Worm (Caenorhabditis elegans) whole organism, L4 larva: ENCODE measurements around the gene pigt-1.

Source experiments
- Y48G9A.11 ChIP-seq: fragments of 200-800 bp; sonication (Bioruptor generic); IDR thresholded peaks from 2 replicates; pipeline ENCODE4 v1.3.6; 2022; ENCODE audit warnings: missing genetic modification reagents, missing genetic modification characterization, missing compliant biosample characterization
- Y5F2A.4 ChIP-seq: fragments of 200-800 bp; sonication (Bioruptor generic); optimal IDR thresholded peaks from 2 replicates; lab custom pipeline; 2018; ENCODE audit warnings: mild to moderate bottlenecking, missing genetic modification characterization, missing compliant biosample characterization
- aly-2 ChIP-seq: sonication (generic microtip); optimal IDR thresholded peaks from 2 replicates; lab custom pipeline; 2018; ENCODE audit warnings: missing biosample characterization, missing genetic modification characterization
- attf-4 ChIP-seq: sonication (generic microtip); optimal IDR thresholded peaks from 3 replicates; lab custom pipeline; 2017; ENCODE audit warnings: missing biosample characterization, missing genetic modification characterization
- daf-8 ChIP-seq: fragments of 200-800 bp; sonication (Bioruptor generic); IDR thresholded peaks from 2 replicates; pipeline ENCODE4 v1.3.6; 2022; ENCODE audit warnings: missing genetic modification characterization, missing compliant biosample characterization
- dmd-6 ChIP-seq: fragments of 200-800 bp; sonication (Bioruptor generic); IDR thresholded peaks from 2 replicates; pipeline ENCODE4 v1.3.6; 2022; ENCODE audit warnings: missing genetic modification reagents, missing genetic modification characterization, missing compliant biosample characterization
- fos-1 ChIP-seq: fragments of 150-350 bp; optimal IDR thresholded peaks from 2 replicates; lab custom pipeline; 2014; ENCODE audit warnings: missing biosample characterization, missing genetic modification characterization
- gei-8 ChIP-seq: fragments of 200-800 bp; sonication (Bioruptor generic); optimal IDR thresholded peaks from 2 replicates; lab custom pipeline; 2018; ENCODE audit warnings: mild to moderate bottlenecking, missing genetic modification characterization, missing compliant biosample characterization
- hlh-11 ChIP-seq: fragments of 200-800 bp; sonication (Bioruptor generic); optimal IDR thresholded peaks from 2 replicates; lab custom pipeline; 2018; ENCODE audit warnings: mild to moderate bottlenecking, missing genetic modification characterization, missing compliant biosample characterization
- hmg-1.1 ChIP-seq: fragments of 200-800 bp; sonication (Bioruptor generic); IDR thresholded peaks from 2 replicates; pipeline ENCODE4 v1.3.6; 2022; ENCODE audit warnings: missing genetic modification reagents, missing genetic modification characterization, missing compliant biosample characterization
- lir-3 ChIP-seq: sonication (generic microtip); optimal IDR thresholded peaks from 2 replicates; lab custom pipeline; 2016; ENCODE audit warnings: mild to moderate bottlenecking, missing genetic modification characterization, missing compliant biosample characterization
- madf-5 ChIP-seq, 2 experiments: fragments of 200-800 bp; sonication (Bioruptor generic); IDR thresholded peaks; 2 replicates each; pipeline ENCODE4 v1.3.6; 2022; ENCODE audit warnings: missing compliant biosample characterization in 2 of 2, missing genetic modification characterization in 2 of 2
- mxl-2 ChIP-seq: fragments of 200-800 bp; sonication (Bioruptor generic); conservative IDR thresholded peaks from 2 replicates; pipeline ENCODE4 v1.3.6; 2022; ENCODE audit warnings: missing genetic modification reagents, missing genetic modification characterization, missing compliant biosample characterization
- mxl-3 ChIP-seq: fragments of 200-800 bp; sonication (Bioruptor generic); optimal IDR thresholded peaks from 2 replicates; lab custom pipeline; 2018; ENCODE audit warnings: mild to moderate bottlenecking, missing genetic modification characterization, missing compliant biosample characterization
- nhr-102 ChIP-seq: sonication (generic microtip); optimal IDR thresholded peaks from 2 replicates; lab custom pipeline; 2016; ENCODE audit warnings: mild to moderate bottlenecking, missing genetic modification characterization, moderate library complexity, missing compliant biosample characterization
- nhr-11 ChIP-seq: fragments of 150-350 bp; optimal IDR thresholded peaks from 2 replicates; lab custom pipeline; 2014; ENCODE audit warnings: missing biosample characterization, missing genetic modification characterization
- nhr-111 ChIP-seq: fragments of 200-800 bp; sonication (Bioruptor generic); optimal IDR thresholded peaks from 2 replicates; lab custom pipeline; 2018; ENCODE audit warnings: mild to moderate bottlenecking, missing genetic modification characterization, missing compliant biosample characterization
- nhr-41 ChIP-seq: fragments of 200-800 bp; sonication (Bioruptor generic); IDR thresholded peaks from 2 replicates; pipeline ENCODE4 v1.3.6; 2022; ENCODE audit warnings: missing genetic modification reagents, missing genetic modification characterization, missing compliant biosample characterization
- tra-1 ChIP-seq: fragments of 200-800 bp; sonication (Bioruptor generic); IDR thresholded peaks from 2 replicates; pipeline ENCODE4 v1.3.6; 2022; ENCODE audit warnings: missing genetic modification reagents, missing genetic modification characterization, missing compliant biosample characterization
- unc-39 ChIP-seq: sonication (generic microtip); optimal IDR thresholded peaks from 2 replicates; lab custom pipeline; 2017; ENCODE audit warnings: missing biosample characterization, missing genetic modification characterization
- zfp-2 ChIP-seq: sonication (generic microtip); optimal IDR thresholded peaks from 2 replicates; lab custom pipeline; 2016; ENCODE audit warnings: mild to moderate bottlenecking, missing genetic modification characterization, missing compliant biosample characterization
- zfp-3 ChIP-seq: fragments of 200-800 bp; sonication (Bioruptor generic); conservative IDR thresholded peaks from 2 replicates; pipeline ENCODE4 v1.3.6; 2022; ENCODE audit warnings: missing genetic modification reagents, missing genetic modification characterization, missing compliant biosample characterization
- zip-2 ChIP-seq: fragments of 150-350 bp; optimal IDR thresholded peaks from 2 replicates; lab custom pipeline; 2014; ENCODE audit warnings: missing biosample characterization, missing genetic modification characterization
- ztf-11 ChIP-seq: fragments of 150-350 bp; optimal IDR thresholded peaks from 2 replicates; lab custom pipeline; 2014; ENCODE audit warnings: missing biosample characterization, missing genetic modification characterization
- ztf-7 ChIP-seq: fragments of 150-350 bp; optimal IDR thresholded peaks from 2 replicates; lab custom pipeline; 2014; ENCODE audit warnings: missing biosample characterization, missing genetic modification characterization

Gene pigt-1

DNA sequence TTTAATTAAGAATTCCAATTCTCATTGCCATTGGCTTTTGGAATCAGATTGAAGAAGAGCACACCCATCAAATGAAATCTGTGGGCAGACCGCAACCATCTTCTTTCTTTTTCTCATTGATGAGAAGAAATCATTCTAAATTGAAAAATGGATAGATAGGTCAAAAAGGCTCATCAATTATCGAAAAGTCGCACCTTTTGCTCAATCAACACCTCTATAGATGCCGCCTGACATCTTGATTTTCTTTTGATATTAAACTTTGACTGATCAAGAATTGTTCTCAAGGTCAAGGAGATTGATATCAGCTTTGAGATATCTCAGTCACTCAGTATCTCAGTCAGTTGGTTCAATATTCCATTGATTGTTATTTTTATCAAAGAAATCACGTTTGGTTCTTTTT is 48.7 kb downstream of the pigt-1 start:
- TF ChIP-seq lir-3 (no peak), zfp-2 (tag; lab: Kevin White, UChicago) (no peak), nhr-111 (GFP tag; lab: Kevin White, UChicago) (no peak), tra-1 (no peak), nhr-11 (tag; lab: Kevin White, UChicago) (no peak), dmd-6 (GFP tag; lab: Robert Waterston, UW) (no peak), Y5F2A.4 (GFP tag; lab: Kevin White, UChicago) (no peak), ztf-11 (tag; lab: Kevin White, UChicago) (no peak), hmg-1.1 (GFP tag; lab: Robert Waterston, UW) (no peak), ztf-7 (no peak), fos-1 (no peak)
- TF ChIP-seq, all 104 proteins: peak for 0

DNA sequence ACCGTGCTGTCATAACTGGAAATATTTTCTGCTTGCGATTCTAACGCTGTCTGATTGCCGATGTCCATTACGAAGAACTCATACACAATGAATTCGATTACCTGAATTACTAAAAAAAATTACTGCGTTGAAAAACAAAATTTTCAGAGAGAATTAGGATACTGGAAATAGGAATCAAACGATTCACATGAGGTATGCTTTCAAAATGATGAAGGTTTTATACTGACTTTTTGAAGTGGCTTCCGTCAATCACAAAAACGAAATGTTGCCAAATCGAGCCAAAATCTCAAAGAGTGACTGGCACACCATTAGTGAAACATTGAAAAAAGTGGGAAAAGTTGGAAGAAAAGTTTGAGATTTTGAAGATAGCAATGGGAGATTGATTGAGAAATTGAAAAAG is 49.5 kb downstream of the pigt-1 start, which contains the start of gene zzz-1:
Gene zzz-1 (minus strand): TSS at position 101 of the 400 bp plus-strand sequence.
- no peak for TF ChIP-seq hlh-11 (tag; lab: Kevin White, UChicago)
- TF ChIP-seq Y48G9A.11 (GFP tag; lab: Robert Waterston, UW), result no peak
- TF ChIP-seq attf-4, result no peak
- no peak for TF ChIP-seq nhr-102 (tag; lab: Kevin White, UChicago)
- TF ChIP-seq mxl-2, result no peak
- TF ChIP-seq daf-8, result no peak
- no peak for TF ChIP-seq zfp-3
- TF ChIP-seq dmd-6 (GFP tag; lab: Robert Waterston, UW), result no peak
- no peak for TF ChIP-seq nhr-41
- no peak for TF ChIP-seq gei-8
- TF ChIP-seq madf-5 (GFP tag; IDR thresholded peaks at IDR 0.05; lab: Robert Waterston, UW), result no peak
- no peak for TF ChIP-seq zip-2
- no peak for TF ChIP-seq aly-2 (tag; lab: Kevin White, UChicago)
- TF ChIP-seq mxl-3 (GFP tag; lab: Kevin White, UChicago), result no peak
- TF ChIP-seq nhr-111 (GFP tag; lab: Kevin White, UChicago), result no peak
- no peak for TF ChIP-seq unc-39 (tag; lab: Kevin White, UChicago)
